Worm (Caenorhabditis elegans) whole organism, late embryonic: ENCODE results near the gene tag-131.

Experiments
- K02D7.2 ChIP-seq: sonication (generic microtip); optimal IDR thresholded peaks from 2 replicates; lab custom pipeline; 2017; ENCODE audit warnings: mild to moderate bottlenecking, missing genetic modification characterization, missing compliant biosample characterization
- elt-2 ChIP-seq: sonication (generic microtip); optimal IDR thresholded peaks from 2 replicates; lab custom pipeline; 2016; ENCODE audit warnings: missing genetic modification reagents, missing genetic modification characterization, missing compliant biosample characterization
- nhr-11 ChIP-seq: fragments of 150-350 bp; optimal IDR thresholded peaks from 2 replicates; lab custom pipeline; 2014; ENCODE audit warnings: missing biosample characterization, missing genetic modification characterization

DNA sequence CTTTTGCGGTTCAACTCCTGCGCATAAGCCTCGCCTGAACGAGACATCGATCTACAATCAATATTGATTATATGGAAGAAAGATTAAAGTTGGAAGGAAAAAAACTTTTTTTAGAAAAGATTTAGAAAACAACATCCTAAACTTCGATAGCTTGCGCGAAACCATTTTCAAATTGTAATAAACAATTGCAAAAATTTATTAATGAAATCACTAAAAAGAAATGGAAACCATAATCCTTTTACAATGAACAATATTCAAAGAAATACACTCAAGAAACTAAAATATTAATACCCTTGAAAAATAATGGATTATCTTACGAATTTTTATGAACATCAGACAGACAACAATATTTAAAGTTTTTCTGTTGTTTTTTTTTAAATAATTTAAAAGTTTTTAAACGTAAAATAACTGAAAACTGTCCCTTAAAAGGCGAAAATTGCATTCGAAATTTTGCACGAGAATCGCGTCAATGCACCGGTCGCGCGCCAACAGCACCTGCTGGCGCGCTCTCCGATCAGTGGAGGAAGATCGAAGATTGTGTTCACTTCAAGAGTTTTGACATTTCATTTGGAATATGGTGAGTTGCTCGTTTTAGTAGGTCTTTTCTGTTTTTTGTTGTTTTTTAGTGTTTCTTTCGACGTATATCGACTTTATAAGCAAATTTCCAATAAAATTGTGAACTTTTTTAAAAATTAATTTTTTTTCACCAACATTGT, 48.1 kb upstream of the tag-131 start, which contains the start of the genes sftb-1 and R10E4.1:
- TF ChIP-seq elt-2 (tag; lab: Kevin White, UChicago) = peak; percentile 4
- TF ChIP-seq nhr-11 (tag; lab: Kevin White, UChicago) = no peak
- TF ChIP-seq K02D7.2 (tag; lab: Kevin White, UChicago) = no peak
